Worm (Caenorhabditis elegans) whole organism, mixed stage, embryonic: Measurements from ENCODE around the gene srb-13.
"Not testable (repeated sequence)": the region's sequence is repeated elsewhere in the genome, so short reads cannot be mapped to it uniquely, and the experiment has no call there.

Experiments
- M03D4.4 ChIP-seq: sonication (generic microtip); optimal IDR thresholded peaks from 2 replicates; lab custom pipeline; 2017; ENCODE audit warnings: mild to moderate bottlenecking, missing genetic modification characterization, missing compliant biosample characterization
- blmp-1 ChIP-seq: fragments of 150-350 bp; optimal IDR thresholded peaks from 2 replicates; lab custom pipeline; 2014; ENCODE audit warnings: missing biosample characterization, missing genetic modification characterization
- ceh-39 ChIP-seq: fragments of 150-350 bp; optimal IDR thresholded peaks from 2 replicates; lab custom pipeline; 2014; ENCODE audit warnings: missing biosample characterization, missing genetic modification characterization
- ceh-43 ChIP-seq: fragments of 200-800 bp; sonication (Bioruptor generic); optimal IDR thresholded peaks from 2 replicates; lab custom pipeline; 2018; ENCODE audit warnings: mild to moderate bottlenecking, missing genetic modification characterization, moderate library complexity, missing compliant biosample characterization
- ceh-83 ChIP-seq: fragments of 200-800 bp; sonication (Bioruptor generic); optimal IDR thresholded peaks from 2 replicates; lab custom pipeline; 2018; ENCODE audit warnings: mild to moderate bottlenecking, missing genetic modification characterization, missing compliant biosample characterization
- ces-1 ChIP-seq: fragments of 150-350 bp; optimal IDR thresholded peaks from 2 replicates; lab custom pipeline; 2014; ENCODE audit warnings: missing biosample characterization, missing genetic modification reagents, missing genetic modification characterization
- cnd-1 ChIP-seq: fragments of 200-800 bp; sonication (Bioruptor generic); optimal IDR thresholded peaks from 2 replicates; lab custom pipeline; 2018; ENCODE audit warnings: mild to moderate bottlenecking, missing genetic modification characterization, missing compliant biosample characterization
- elt-3 ChIP-seq: fragments of 150-350 bp; optimal IDR thresholded peaks from 2 replicates; lab custom pipeline; 2014; ENCODE audit warnings: missing biosample characterization, missing genetic modification characterization
- flh-1 ChIP-seq: fragments of 200-800 bp; sonication (Bioruptor generic); optimal IDR thresholded peaks from 2 replicates; lab custom pipeline; 2018; ENCODE audit warnings: mild to moderate bottlenecking, missing genetic modification characterization, moderate library complexity, missing compliant biosample characterization
- hlh-1 ChIP-seq: fragments of 150-350 bp; optimal IDR thresholded peaks from 2 replicates; lab custom pipeline; 2014; ENCODE audit warnings: missing biosample characterization, missing genetic modification reagents, missing genetic modification characterization
- lin-13 ChIP-seq: fragments of 150-350 bp; optimal IDR thresholded peaks from 2 replicates; lab custom pipeline; 2014; ENCODE audit warnings: missing biosample characterization, missing genetic modification characterization
- lsy-2 ChIP-seq: fragments of 150-350 bp; optimal IDR thresholded peaks from 2 replicates; lab custom pipeline; 2014; ENCODE audit warnings: missing biosample characterization, missing genetic modification characterization
- mab-5 ChIP-seq: fragments of 150-350 bp; optimal IDR thresholded peaks from 2 replicates; lab custom pipeline; 2014; ENCODE audit warnings: missing biosample characterization, missing genetic modification characterization
- mep-1 ChIP-seq: fragments of 150-350 bp; optimal IDR thresholded peaks from 2 replicates; lab custom pipeline; 2017; ENCODE audit warnings: missing biosample characterization, missing genetic modification reagents, missing genetic modification characterization, inconsistent platforms
- mls-2 ChIP-seq: sonication (generic microtip); optimal IDR thresholded peaks from 2 replicates; lab custom pipeline; 2016; ENCODE audit warnings: mild to moderate bottlenecking, missing genetic modification characterization, moderate library complexity, missing compliant biosample characterization
- nhr-12 ChIP-seq: fragments of 150-350 bp; optimal IDR thresholded peaks from 2 replicates; lab custom pipeline; 2014; ENCODE audit warnings: missing biosample characterization, missing genetic modification characterization
- nhr-2 ChIP-seq: fragments of 150-350 bp; optimal IDR thresholded peaks from 2 replicates; lab custom pipeline; 2014; ENCODE audit warnings: missing biosample characterization, missing genetic modification characterization
- nhr-237 ChIP-seq: fragments of 150-350 bp; optimal IDR thresholded peaks from 2 replicates; lab custom pipeline; 2014; ENCODE audit warnings: missing biosample characterization, missing genetic modification characterization
- nhr-28 ChIP-seq: fragments of 150-350 bp; optimal IDR thresholded peaks from 2 replicates; lab custom pipeline; 2014; ENCODE audit warnings: missing biosample characterization, missing genetic modification characterization
- pha-4 ChIP-seq: fragments of 150-350 bp; optimal IDR thresholded peaks from 2 replicates; lab custom pipeline; 2018; ENCODE audit warnings: missing biosample characterization, missing genetic modification reagents, missing genetic modification characterization
- snpc-4 ChIP-seq: fragments of 150-350 bp; optimal IDR thresholded peaks from 2 replicates; lab custom pipeline; 2014; ENCODE audit warnings: missing biosample characterization, missing genetic modification characterization
- sptf-1 ChIP-seq: sonication (generic microtip); optimal IDR thresholded peaks from 2 replicates; lab custom pipeline; 2017; ENCODE audit warnings: mild to moderate bottlenecking, missing genetic modification characterization, moderate library complexity, missing compliant biosample characterization
- tbx-8 ChIP-seq: fragments of 200-800 bp; sonication (Bioruptor generic); optimal IDR thresholded peaks from 2 replicates; lab custom pipeline; 2018; ENCODE audit warnings: mild to moderate bottlenecking, missing genetic modification characterization, moderate library complexity, missing compliant biosample characterization
- unc-120 ChIP-seq: sonication (generic microtip); optimal IDR thresholded peaks from 2 replicates; lab custom pipeline; 2017; ENCODE audit warnings: missing genetic modification characterization, missing compliant biosample characterization; ENCODE audit not compliant: poor library complexity, severe bottlenecking
- unc-39 ChIP-seq: fragments of 150-350 bp; optimal IDR thresholded peaks from 2 replicates; lab custom pipeline; 2014; ENCODE audit warnings: missing biosample characterization, missing genetic modification characterization
- unc-62 ChIP-seq: fragments of 150-350 bp; optimal IDR thresholded peaks from 2 replicates; lab custom pipeline; 2014; ENCODE audit warnings: missing biosample characterization, missing genetic modification reagents, missing genetic modification characterization
- zip-8 ChIP-seq: fragments of 150-350 bp; optimal IDR thresholded peaks from 2 replicates; lab custom pipeline; 2014; ENCODE audit warnings: missing biosample characterization, missing genetic modification characterization
- ztf-11 ChIP-seq: fragments of 150-350 bp; optimal IDR thresholded peaks from 2 replicates; lab custom pipeline; 2014; ENCODE audit warnings: missing biosample characterization, missing genetic modification characterization

Gene srb-13

DNA sequence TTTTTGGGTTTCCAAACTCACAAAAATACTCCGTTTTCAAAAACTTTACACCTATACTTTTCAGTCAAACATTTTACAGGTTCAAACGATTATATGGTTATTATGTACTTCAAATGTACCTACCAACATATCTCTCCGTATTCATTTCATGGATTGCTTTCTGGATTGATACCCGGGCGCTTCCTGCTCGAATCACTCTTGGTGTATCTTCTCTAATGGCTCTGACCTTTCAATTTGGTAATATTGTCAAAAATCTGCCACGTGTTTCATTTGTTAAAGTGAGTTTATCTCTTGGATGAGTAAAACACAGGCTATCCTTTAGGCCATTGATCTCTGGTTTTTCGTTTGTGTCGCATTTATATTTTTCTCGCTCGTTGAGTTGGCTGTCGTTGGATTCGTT, 25.6 kb downstream of the srb-13 start:
- TF ChIP-seq lin-13 (tag; lab: Kevin White, UChicago) (no peak), sptf-1 (no peak), hlh-1 (no peak), elt-3 (no peak), snpc-4 (tag; lab: Kevin White, UChicago) (no peak), zip-8 (tag; lab: Kevin White, UChicago) (no peak)
- TF ChIP-seq, all 35 proteins: peak for 0

DNA sequence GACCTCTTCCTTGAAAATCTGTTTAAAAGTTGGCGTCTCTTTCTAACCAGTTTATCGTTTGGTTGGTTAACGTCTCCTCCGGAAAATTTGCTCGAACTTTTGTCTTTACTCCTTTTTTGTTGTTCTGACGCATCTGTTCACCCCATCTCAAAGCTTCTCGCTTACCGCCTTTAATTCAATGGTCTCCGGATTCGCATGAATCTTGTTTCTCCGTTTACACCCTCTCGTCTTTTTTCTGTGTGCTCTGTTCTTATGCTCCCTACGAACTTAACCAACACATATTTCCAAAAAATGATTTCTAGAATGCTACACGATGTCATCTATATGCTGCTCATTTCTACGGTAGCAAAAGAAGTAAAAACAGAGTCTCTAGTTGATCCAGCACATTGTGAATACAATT, 27.3 kb downstream of the srb-13 start, which contains the start of gene lgc-56:
Gene lgc-56 (plus strand): TSS at position 301 of the 400 bp plus-strand sequence.
- no peak for TF ChIP-seq ceh-43 (GFP tag; lab: Kevin White, UChicago)
- TF ChIP-seq pha-4 (tag; lab: Kevin White, UChicago), result no peak
- TF ChIP-seq snpc-4 (tag; lab: Kevin White, UChicago), result no peak
- TF ChIP-seq mep-1 (tag; lab: Kevin White, UChicago), result no peak
- no peak for TF ChIP-seq ces-1 (GFP tag; lab: Kevin White, UChicago)
- TF ChIP-seq nhr-2 (tag; lab: Kevin White, UChicago), result no peak
- TF ChIP-seq ceh-83 (GFP tag; lab: Kevin White, UChicago), result no peak
- TF ChIP-seq unc-39 (tag; lab: Kevin White, UChicago), result no peak
- no peak for TF ChIP-seq cnd-1
- TF ChIP-seq ceh-39 (tag; lab: Kevin White, UChicago), result no peak
- TF ChIP-seq tbx-8 (GFP tag; lab: Kevin White, UChicago), result no peak
- TF ChIP-seq M03D4.4 (tag; lab: Kevin White, UChicago), result no peak
- no peak for TF ChIP-seq nhr-12 (tag; lab: Kevin White, UChicago)
- no peak for TF ChIP-seq unc-62
- no peak for TF ChIP-seq mls-2 (tag; lab: Kevin White, UChicago)

DNA sequence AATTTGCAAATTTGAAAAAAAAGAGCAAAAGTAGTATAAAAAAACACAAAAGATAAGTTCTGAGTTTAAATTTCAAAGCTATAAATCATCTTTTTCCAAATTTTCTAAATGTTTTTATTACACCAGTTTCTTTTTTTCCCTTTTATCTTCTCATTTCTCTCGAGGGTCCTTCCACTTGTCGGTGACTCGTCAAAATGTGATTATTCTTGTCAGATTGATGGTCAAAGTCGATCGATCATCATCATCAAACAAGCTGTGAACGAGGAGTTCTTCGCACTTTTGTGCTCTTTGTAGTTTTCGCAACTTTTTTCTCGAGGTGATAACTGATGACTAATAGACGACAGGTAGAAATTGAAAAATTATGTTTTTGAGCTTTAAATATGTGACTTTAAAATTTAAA, 36.8 kb downstream of the srb-13 start:
- TF ChIP-seq unc-62 (peak; percentile 86), ztf-11 (tag; lab: Kevin White, UChicago) (no peak), zip-8 (tag; lab: Kevin White, UChicago) (no peak), flh-1 (GFP tag; lab: Kevin White, UChicago) (no peak)

DNA sequence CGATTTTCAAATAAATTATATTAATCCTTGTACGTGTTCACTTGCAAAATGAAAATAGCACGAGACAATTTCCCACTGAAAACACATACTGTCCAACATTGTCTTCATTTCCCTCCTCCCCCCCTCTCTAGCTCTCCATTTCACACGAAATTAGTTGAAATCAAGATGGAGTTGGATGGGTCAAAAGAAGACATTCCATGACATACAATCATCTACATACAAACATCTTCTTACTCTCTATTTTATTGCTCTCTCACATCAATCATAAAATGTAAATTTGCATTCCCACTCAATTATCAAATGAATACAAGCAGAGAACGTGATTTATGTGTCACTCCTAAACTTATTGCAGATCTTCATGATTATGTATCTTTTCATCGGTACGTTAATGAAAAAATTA, 41.7 kb downstream of the srb-13 start, which contains the start of gene srsy-1:
Gene srsy-1 (plus strand): TSS at position 301 of the 400 bp plus-strand sequence.
- TF ChIP-seq M03D4.4 (tag; lab: Kevin White, UChicago) (no peak), sptf-1 (no peak), lin-13 (tag; lab: Kevin White, UChicago) (no peak)

DNA sequence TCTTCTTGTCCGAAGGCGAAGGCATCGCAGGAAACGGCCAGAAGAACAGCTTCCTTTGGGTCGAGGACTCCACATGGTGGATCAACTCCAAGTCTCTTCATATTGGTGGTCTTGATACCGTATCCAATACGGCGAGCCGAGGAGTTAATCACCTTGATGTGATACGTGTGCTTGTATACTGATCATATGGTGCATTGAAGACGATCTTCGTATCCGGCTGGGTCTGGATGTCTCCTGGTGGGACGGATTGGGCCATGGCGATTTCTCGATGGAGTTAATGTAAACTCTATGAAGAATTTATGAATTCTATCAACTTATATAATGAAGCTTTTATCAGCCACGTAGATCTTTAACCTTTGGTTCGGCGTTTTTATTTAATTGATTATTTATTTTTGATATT, 42.2 kb downstream of the srb-13 start, which contains the start of gene msp-74:
Gene msp-74 (minus strand): TSS at position 101 of the 400 bp plus-strand sequence.
- TF ChIP-seq ceh-39, nhr-237, pha-4 (tag; lab: Kevin White, UChicago): not testable (repeated sequence)

DNA sequence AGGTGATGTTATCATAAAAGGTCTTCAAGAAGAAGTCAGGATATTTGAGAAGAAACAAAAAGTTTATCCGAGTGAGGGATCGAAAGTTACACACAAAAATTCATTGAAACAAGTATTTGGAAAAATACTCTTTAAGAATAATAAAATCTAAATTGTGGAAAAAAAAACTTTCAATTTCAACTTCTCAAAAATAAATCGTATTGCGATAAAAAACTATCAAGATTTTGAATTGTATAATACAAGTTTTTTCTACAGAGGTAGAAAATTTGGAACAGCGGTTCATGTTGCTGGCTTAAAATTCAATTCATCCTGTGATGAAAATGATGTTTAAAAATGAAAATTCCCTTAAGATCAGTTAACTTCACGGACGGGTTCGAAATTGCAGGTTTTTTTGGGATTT, 45.3 kb downstream of the srb-13 start, which contains the start of gene F09C12.8:
Gene F09C12.8 (plus strand): TSS at position 301 of the 400 bp plus-strand sequence.
- TF ChIP-seq unc-39 (tag; lab: Kevin White, UChicago) (no peak), mep-1 (tag; lab: Kevin White, UChicago) (no peak), zip-8 (tag; lab: Kevin White, UChicago) (no peak), unc-120 (tag; lab: Kevin White, UChicago) (no peak), snpc-4 (tag; lab: Kevin White, UChicago) (no peak), flh-1 (GFP tag; lab: Kevin White, UChicago) (no peak), blmp-1 (no peak), sptf-1 (no peak), elt-3 (no peak), lin-13 (tag; lab: Kevin White, UChicago) (no peak), ceh-43 (GFP tag; lab: Kevin White, UChicago) (no peak), lsy-2 (tag; lab: Kevin White, UChicago) (no peak), mab-5 (tag; lab: Kevin White, UChicago) (no peak), M03D4.4 (tag; lab: Kevin White, UChicago) (no peak), pha-4 (tag; lab: Kevin White, UChicago) (no peak), nhr-28 (tag; lab: Kevin White, UChicago) (no peak), ceh-39 (tag; lab: Kevin White, UChicago) (no peak)
